Fruit fly (Drosophila melanogaster): Measurements from ENCODE around the gene CG8112.
A peak's percentile ranks its signal among the peaks of the same experiment; 100 is the strongest.

CG8112 gene

DNA sequence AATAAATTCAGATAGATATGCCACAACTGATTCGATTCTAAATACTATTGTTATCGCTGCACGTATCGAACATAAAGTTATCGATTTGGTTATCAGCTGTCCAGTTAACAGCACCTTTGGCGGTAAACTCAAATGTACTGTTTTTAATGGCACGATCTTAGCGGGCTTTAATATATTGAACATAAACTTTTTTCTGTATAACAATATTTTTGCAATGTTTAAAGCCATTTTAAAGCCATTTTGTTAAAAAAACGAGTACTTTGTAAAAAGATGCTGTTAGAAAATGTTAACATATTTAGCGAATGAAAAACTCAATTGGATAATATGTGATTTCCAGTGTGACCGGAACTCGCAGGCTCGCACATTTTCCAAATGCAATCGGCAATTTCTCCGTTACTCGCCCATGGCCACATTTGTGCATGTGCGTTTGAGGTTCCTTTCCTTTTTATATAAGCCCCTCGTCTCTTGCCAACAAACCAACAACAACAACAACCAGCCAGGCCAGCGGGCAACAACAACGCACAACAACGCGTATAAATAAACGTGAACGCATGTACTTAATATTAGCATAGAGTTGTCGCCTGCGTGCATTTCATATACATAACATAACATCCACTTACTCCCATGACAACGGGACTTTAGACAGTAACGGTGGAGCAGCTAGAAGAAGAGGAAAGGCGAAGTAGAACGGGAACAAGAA, 3.3 kb downstream of the CG8112 start, which contains the start of gene TMEM216:
TSS of gene TMEM216 (plus strand) at position 393 of the 700 bp plus-strand sequence.
- TF ChIP-seq rgr (GFP tag; optimal IDR thresholded peaks at IDR 0.05) (peak; percentile 1), Myc (optimal IDR thresholded peaks at IDR 0.05) (no peak), Rel (GFP tag; optimal IDR thresholded peaks at IDR 0.05) (no peak), Rel (tag; optimal IDR thresholded peaks at IDR 0.05) (peak; percentile 58), Mio (GFP tag; optimal IDR thresholded peaks at IDR 0.05) (no peak), psq (GFP tag; optimal IDR thresholded peaks at IDR 0.05) (peak; percentile 2), OdsH (GFP tag; optimal IDR thresholded peaks at IDR 0.05) (no peak), lola (GFP tag; optimal IDR thresholded peaks at IDR 0.05) (no peak)

dm6 chr3R:8716551-8716879, 3.8 kb downstream of the CG8112 start:
- TF ChIP-seq dl (GFP tag; optimal IDR thresholded peaks at IDR 0.05; ENCODE audit: insufficient read depth in 1 of 2, partially characterized antibody in 2 of 2) (no peak), CG9705 (GFP tag; optimal IDR thresholded peaks at IDR 0.05) (no peak), Dfd (GFP tag; optimal IDR thresholded peaks at IDR 0.05) (no peak), tai (GFP tag; optimal IDR thresholded peaks at IDR 0.05) (no peak), Rel (GFP tag; optimal IDR thresholded peaks at IDR 0.05) (no peak), Rel (tag; optimal IDR thresholded peaks at IDR 0.05) (no peak), OdsH (GFP tag; optimal IDR thresholded peaks at IDR 0.05) (peak; percentile 6), rgr (GFP tag; optimal IDR thresholded peaks at IDR 0.05) (no peak), ey (GFP tag; optimal IDR thresholded peaks at IDR 0.05) (peak; percentile 10), lola (GFP tag; optimal IDR thresholded peaks at IDR 0.05) (no peak)

- TF ChIP-seq OdsH (GFP tag; optimal IDR thresholded peaks at IDR 0.05) = no peak
- no peak for TF ChIP-seq Rel (GFP tag; optimal IDR thresholded peaks at IDR 0.05)
- peak; percentile 25 for TF ChIP-seq Rel (tag; optimal IDR thresholded peaks at IDR 0.05)
- no peak for TF ChIP-seq Sp1 (GFP tag; optimal IDR thresholded peaks at IDR 0.05)
- TF ChIP-seq psq (GFP tag; optimal IDR thresholded peaks at IDR 0.05) = no peak
- TF ChIP-seq Hr83 (GFP tag; optimal IDR thresholded peaks at IDR 0.05; ENCODE audit: poor library complexity, severe bottlenecking) = no peak
These were observed 5.6 kb downstream of the CG8112 start, which contains the start of gene Cks85A for dm6 chr3R:8718356-8718755. Gene Cks85A, minus strand, starts transcription at chr3R:8718456.

DNA sequence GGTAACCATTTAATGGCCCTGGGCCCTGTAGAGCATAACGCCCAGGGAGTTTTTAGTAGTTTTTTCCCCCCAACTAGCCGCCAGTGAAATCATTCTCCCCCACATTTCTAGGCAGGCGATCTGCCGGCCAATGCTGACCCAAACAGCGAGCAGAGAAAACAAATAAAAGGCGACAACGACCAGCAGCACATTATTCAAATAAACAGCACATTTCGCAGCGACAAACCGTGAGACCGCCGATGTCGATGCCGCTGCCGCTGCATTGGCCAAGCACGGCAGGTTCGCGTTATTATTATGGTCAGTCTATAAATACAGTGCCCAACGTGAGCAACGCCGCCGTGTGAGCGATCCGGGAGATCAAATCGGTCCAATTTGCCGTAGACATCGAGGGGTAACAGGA, 6.2 kb downstream of the CG8112 start, which contains the start of gene CG11760:
TSS of gene CG11760 (plus strand) at position 301 of the 400 bp plus-strand sequence.
- no peak for TF ChIP-seq Hr83 (GFP tag; optimal IDR thresholded peaks at IDR 0.05; ENCODE audit: poor library complexity, severe bottlenecking)
- no peak for TF ChIP-seq Hnf4 (GFP tag; optimal IDR thresholded peaks at IDR 0.05)
- TF ChIP-seq Dif (GFP tag; optimal IDR thresholded peaks at IDR 0.05; ENCODE audit: partially characterized antibody) = no peak
- no peak for TF ChIP-seq CrebA (GFP tag; optimal IDR thresholded peaks at IDR 0.05; ENCODE audit: borderline replicate concordance)
- TF ChIP-seq Mio (GFP tag; optimal IDR thresholded peaks at IDR 0.05) = no peak
- TF ChIP-seq psq (GFP tag; optimal IDR thresholded peaks at IDR 0.05) = no peak
- TF ChIP-seq woc (GFP tag; optimal IDR thresholded peaks at IDR 0.05) = no peak
- no peak for TF ChIP-seq dsf (GFP tag; optimal IDR thresholded peaks at IDR 0.05; ENCODE audit: borderline replicate concordance)
- no peak for TF ChIP-seq brk (GFP tag; optimal IDR thresholded peaks at IDR 0.05)
- no peak for TF ChIP-seq pan (optimal IDR thresholded peaks at IDR 0.05)
- TF ChIP-seq sv (GFP tag; optimal IDR thresholded peaks at IDR 0.05) = no peak
- TF ChIP-seq N (GFP tag; optimal IDR thresholded peaks at IDR 0.05) = no peak
- no peak for TF ChIP-seq h (GFP tag; optimal IDR thresholded peaks at IDR 0.05)
- no peak for TF ChIP-seq Rel (GFP tag; optimal IDR thresholded peaks at IDR 0.05)
- TF ChIP-seq Rel (tag; optimal IDR thresholded peaks at IDR 0.05) = no peak
- TF ChIP-seq OdsH (GFP tag; optimal IDR thresholded peaks at IDR 0.05) = no peak
- TF ChIP-seq Dfd (GFP tag; optimal IDR thresholded peaks at IDR 0.05) = no peak
- TF ChIP-seq Sp1 (GFP tag; optimal IDR thresholded peaks at IDR 0.05) = no peak
- no peak for TF ChIP-seq lola (GFP tag; optimal IDR thresholded peaks at IDR 0.05)
- no peak for TF ChIP-seq ey (GFP tag; optimal IDR thresholded peaks at IDR 0.05)
- TF ChIP-seq CG32264 (GFP tag; optimal IDR thresholded peaks at IDR 0.05) = no peak

DNA sequence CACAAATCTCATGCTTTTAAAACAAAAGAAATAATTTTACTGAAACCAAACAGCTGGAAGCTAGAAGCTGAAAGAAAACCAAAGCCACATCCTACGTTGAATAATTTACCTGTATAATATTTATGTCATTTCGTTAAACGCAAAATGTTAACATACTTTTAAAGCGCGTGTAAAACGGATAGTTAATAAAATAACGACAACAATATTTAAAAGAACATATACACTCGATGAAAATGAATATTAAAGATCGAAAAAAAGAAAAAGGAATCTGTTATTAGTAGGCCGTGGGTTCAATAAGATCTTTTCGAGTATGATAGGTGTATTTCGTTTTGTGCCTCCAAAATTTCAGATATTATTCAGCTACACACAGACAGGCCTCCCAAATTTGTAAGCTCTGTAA, 8.3 kb downstream of the CG8112 start, which contains the start of gene CG8136:
TSS of gene CG8136 (plus strand) at position 301 of the 400 bp plus-strand sequence.
- TF ChIP-seq Hr83 (GFP tag; optimal IDR thresholded peaks at IDR 0.05; ENCODE audit: poor library complexity, severe bottlenecking) = no peak
- TF ChIP-seq sage (GFP tag; optimal IDR thresholded peaks at IDR 0.05) = no peak
- no peak for TF ChIP-seq tai (GFP tag; optimal IDR thresholded peaks at IDR 0.05)
- TF ChIP-seq CrebA (GFP tag; optimal IDR thresholded peaks at IDR 0.05; ENCODE audit: borderline replicate concordance) = no peak
- TF ChIP-seq Vsx2 (GFP tag; optimal IDR thresholded peaks at IDR 0.05; ENCODE audit: partially characterized antibody) = no peak
- TF ChIP-seq h (GFP tag; optimal IDR thresholded peaks at IDR 0.05) = no peak
- TF ChIP-seq brk (GFP tag; optimal IDR thresholded peaks at IDR 0.05) = no peak
- no peak for TF ChIP-seq sv (GFP tag; optimal IDR thresholded peaks at IDR 0.05)
